Fruit fly (Drosophila melanogaster) whole organism, embryonic: Measurements from ENCODE around the gene Tmem214.

Experiments used
- Bteb2 ChIP-seq: fragments of 200-800 bp; sonication (Bioruptor generic); optimal IDR thresholded peaks from 2 replicates; lab custom pipeline; 2016; ENCODE audit warnings: missing biosample characterization, missing genetic modification characterization
- CG11398 ChIP-seq: fragments of 200-800 bp; sonication (Bioruptor generic); optimal IDR thresholded peaks from 2 replicates; lab custom pipeline; 2016; ENCODE audit warnings: missing biosample characterization, missing genetic modification characterization
- CG12391 ChIP-seq: fragments of 200-800 bp; sonication (Bioruptor generic); optimal IDR thresholded peaks from 3 replicates; lab custom pipeline; 2018; ENCODE audit warnings: missing biosample characterization, mild to moderate bottlenecking, missing genetic modification characterization, moderate library complexity
- CG13624 ChIP-seq: fragments of 200-800 bp; sonication (Bioruptor generic); optimal IDR thresholded peaks from 2 replicates; lab custom pipeline; 2016; ENCODE audit warnings: missing biosample characterization, missing genetic modification characterization
- CG14667 ChIP-seq: fragments of 200-800 bp; sonication (Bioruptor generic); IDR thresholded peaks from 2 replicates; pipeline ENCODE4 v1.3.6; 2022; ENCODE audit warnings: missing biosample characterization, missing genetic modification characterization
- CG17359 ChIP-seq: fragments of 200-800 bp; sonication (Bioruptor generic); optimal IDR thresholded peaks from 3 replicates; lab custom pipeline; 2018; ENCODE audit warnings: missing biosample characterization, mild to moderate bottlenecking, missing genetic modification characterization, moderate library complexity
- CG30403 ChIP-seq: fragments of 200-800 bp; sonication (Bioruptor generic); optimal IDR thresholded peaks from 3 replicates; lab custom pipeline; 2016; ENCODE audit warnings: missing biosample characterization, missing genetic modification characterization
- CG3281 ChIP-seq: fragments of 200-800 bp; sonication (Bioruptor generic); optimal IDR thresholded peaks from 3 replicates; lab custom pipeline; 2017; ENCODE audit warnings: missing biosample characterization, mild to moderate bottlenecking, missing genetic modification characterization
- CG6272 ChIP-seq: fragments of 200-800 bp; sonication (Bioruptor generic); IDR thresholded peaks from 2 replicates; pipeline ENCODE4 v1.3.6; 2022; ENCODE audit warnings: missing biosample characterization, missing genetic modification characterization
- CTCF ChIP-seq: fragments of 200-800 bp; sonication (Bioruptor generic); optimal IDR thresholded peaks from 2 replicates; lab custom pipeline; 2017; ENCODE audit warnings: missing biosample characterization, mild to moderate bottlenecking, missing genetic modification characterization, moderate library complexity
- Deaf1 ChIP-seq: fragments of 200-800 bp; optimal IDR thresholded peaks from 3 replicates; lab custom pipeline; 2019; ENCODE audit warnings: missing biosample characterization, mild to moderate bottlenecking, missing genetic modification characterization, moderate library complexity
- Dll ChIP-seq: fragments of 200-800 bp; sonication (Bioruptor generic); IDR thresholded peaks from 4 replicates; pipeline ENCODE4 v1.3.6; 2022; ENCODE audit warnings: missing biosample characterization, missing genetic modification characterization; ENCODE audit not compliant: partially characterized antibody
- Oli ChIP-seq: fragments of 200-800 bp; sonication (Bioruptor generic); optimal IDR thresholded peaks from 2 replicates; lab custom pipeline; 2018; ENCODE audit warnings: missing biosample characterization, mild to moderate bottlenecking, missing genetic modification characterization, moderate library complexity
- Six4 ChIP-seq: fragments of 200-800 bp; sonication (Bioruptor generic); optimal IDR thresholded peaks from 2 replicates; lab custom pipeline; 2016; ENCODE audit warnings: missing biosample characterization, missing genetic modification characterization
- Usf ChIP-seq: fragments of 200-800 bp; sonication (Bioruptor generic); optimal IDR thresholded peaks from 2 replicates; lab custom pipeline; 2017; ENCODE audit warnings: missing genotype, missing biosample characterization, missing genetic modification characterization
- ap ChIP-seq: fragments of 200-800 bp; sonication (Bioruptor generic); IDR thresholded peaks from 2 replicates; pipeline ENCODE4 v1.3.6; 2022; ENCODE audit warnings: missing biosample characterization, missing genetic modification characterization
- ase ChIP-seq: fragments of 200-800 bp; sonication (Bioruptor generic); IDR thresholded peaks from 3 replicates; pipeline ENCODE4 v1.3.6; 2022; ENCODE audit warnings: missing biosample characterization, missing genetic modification characterization
- bab2 ChIP-seq: fragments of 200-800 bp; sonication (Bioruptor generic); optimal IDR thresholded peaks from 2 replicates; lab custom pipeline; 2016; ENCODE audit warnings: missing biosample characterization, missing genetic modification characterization
- bowl ChIP-seq: fragments of 200-800 bp; sonication (Bioruptor generic); IDR thresholded peaks from 2 replicates; pipeline ENCODE4 v1.3.6; 2022; ENCODE audit warnings: missing biosample characterization, missing genetic modification characterization
- caup ChIP-seq: fragments of 200-800 bp; sonication (Bioruptor generic); optimal IDR thresholded peaks from 3 replicates; lab custom pipeline; 2017; ENCODE audit warnings: missing biosample characterization, mild to moderate bottlenecking, missing genetic modification characterization, moderate library complexity; ENCODE audit not compliant: severe bottlenecking
- crp ChIP-seq, 2 experiments: fragments of 200-800 bp; sonication (Bioruptor generic); optimal IDR thresholded peaks; 2 replicates in 1 of 2; 3 replicates in 1 of 2; lab custom pipeline; 2017; ENCODE audit warnings: missing biosample characterization in 2 of 2, missing genetic modification characterization in 2 of 2, mild to moderate bottlenecking in 1 of 2, moderate library complexity in 1 of 2
- pho ChIP-seq: fragments of 200-800 bp; sonication (Bioruptor generic); optimal IDR thresholded peaks from 2 replicates; lab custom pipeline; 2016; ENCODE audit warnings: missing biosample characterization, missing genetic modification characterization
- sens ChIP-seq: fragments of 200-800 bp; sonication (Bioruptor generic); peaks from one replicate; lab custom pipeline; 2016; ENCODE audit warnings: missing biosample characterization, missing genetic modification characterization
- stwl ChIP-seq: fragments of 200-800 bp; sonication (Bioruptor generic); optimal IDR thresholded peaks from 3 replicates; lab custom pipeline; 2018; ENCODE audit warnings: missing biosample characterization, mild to moderate bottlenecking, missing genetic modification characterization, moderate library complexity
- trh ChIP-seq: fragments of 200-800 bp; sonication (Bioruptor generic); optimal IDR thresholded peaks from 2 replicates; lab custom pipeline; 2016; ENCODE audit warnings: missing biosample characterization, missing genetic modification characterization
- unpg ChIP-seq: fragments of 200-800 bp; sonication (Bioruptor generic); optimal IDR thresholded peaks from 3 replicates; lab custom pipeline; 2018; ENCODE audit warnings: missing biosample characterization, mild to moderate bottlenecking, missing genetic modification characterization, moderate library complexity
- z ChIP-seq: fragments of 200-800 bp; sonication (Bioruptor generic); IDR thresholded peaks from 3 replicates; pipeline ENCODE4 v1.3.6; 2022; ENCODE audit warnings: missing biosample characterization, missing genetic modification characterization

Tmem214 gene

DNA sequence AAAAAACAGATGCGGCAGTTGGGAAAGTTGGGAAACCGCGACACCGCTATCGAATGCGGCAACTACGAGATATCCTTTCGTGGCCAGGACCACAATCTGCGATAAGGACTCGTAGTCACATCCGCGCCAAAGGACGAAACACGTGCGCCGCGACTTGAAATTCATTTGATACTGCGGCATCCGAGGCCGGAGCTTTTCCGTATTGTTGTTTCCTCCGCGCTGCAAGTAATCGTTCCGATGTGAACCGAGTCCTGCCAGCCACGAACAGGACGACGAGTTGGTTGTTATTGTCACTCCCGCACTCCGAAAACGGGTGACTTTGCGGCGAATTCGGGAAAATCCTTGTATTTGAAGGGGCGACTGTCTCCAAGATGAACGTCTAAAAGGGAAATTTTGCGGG lies 6.1 kb downstream of the Tmem214 start, which contains the start of gene dpr2:
Gene dpr2, minus strand, starts transcription at position 175 of the 400 bp plus-strand sequence.
- TF ChIP-seq Deaf1 (peak; percentile 94), CG6272 (GFP tag; lab: Robert Waterston, UW) (no peak), z (GFP tag; lab: Robert Waterston, UW) (0 out of 3 replicates have a peak, but pooled peaks have one; percentile 23), pho (GFP tag; lab: Kevin White, UChicago) (no peak), Bteb2 (GFP tag; lab: Kevin White, UChicago) (no peak), CG12391 (no peak)
- TF ChIP-seq, all 482 proteins: peak for 2

DNA sequence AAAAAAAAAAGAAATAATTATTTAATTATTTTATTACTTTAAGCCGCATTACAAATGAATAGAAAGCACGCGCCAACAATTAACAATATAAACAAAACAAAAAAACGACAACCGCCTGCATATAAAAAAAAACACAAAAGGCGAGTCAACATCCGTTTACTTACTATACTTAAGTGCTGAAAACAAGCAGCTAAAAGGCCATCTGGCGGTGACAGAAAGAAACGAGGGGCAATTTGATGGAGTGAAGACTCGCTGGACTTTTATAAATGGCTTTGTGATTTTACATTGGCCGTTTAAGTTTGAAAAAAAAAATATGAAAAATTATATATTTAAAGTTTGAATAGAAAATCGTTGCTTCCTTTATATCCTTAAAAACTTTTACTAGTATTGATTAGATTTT lies 29.9 kb downstream of the Tmem214 start:
- peak; percentile 80 for TF ChIP-seq CTCF (GFP tag; lab: Kevin White, UChicago)
- TF ChIP-seq stwl (tag; lab: Kevin White, UChicago) = no peak
- TF ChIP-seq, all 482 proteins: peak for 1

DNA sequence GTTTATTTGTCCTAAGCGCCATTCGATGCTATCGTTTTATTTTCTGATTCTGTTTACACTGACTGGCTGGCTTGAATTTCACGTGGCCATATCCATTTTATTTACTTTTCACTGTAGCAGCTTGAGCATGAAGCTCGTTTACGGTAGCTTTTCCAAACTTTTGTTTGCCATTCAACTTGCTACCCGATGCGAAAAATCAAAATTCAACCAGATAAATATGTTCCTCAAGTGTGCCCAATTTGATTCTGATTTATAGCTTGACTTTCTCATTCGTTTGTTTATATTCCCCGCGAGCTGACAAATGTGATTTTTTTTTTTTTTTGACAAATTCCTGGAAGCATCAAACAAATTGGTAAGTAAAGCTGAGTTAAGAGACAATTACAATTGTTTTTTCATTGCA lies 33.7 kb downstream of the Tmem214 start, which contains the start of gene CG14072:
Gene CG14072, plus strand, starts transcription at position 301 of the 400 bp plus-strand sequence.
- TF ChIP-seq CG30403 (GFP tag; lab: Kevin White, UChicago) = no peak
- no peak for TF ChIP-seq unpg
- no peak for TF ChIP-seq Usf (GFP tag; lab: Kevin White, UChicago)
- no peak for TF ChIP-seq crp (GFP tag; optimal IDR thresholded peaks at IDR 0.05; lab: Kevin White, UChicago)
- no peak for TF ChIP-seq trh (GFP tag; lab: Kevin White, UChicago)
- no peak for TF ChIP-seq CG3281 (GFP tag; lab: Kevin White, UChicago)
- no peak for TF ChIP-seq CG17359
- no peak for TF ChIP-seq bowl (GFP tag; lab: Robert Waterston, UW)
- TF ChIP-seq bab2 = no peak
- TF ChIP-seq CG14667 (GFP tag; lab: Robert Waterston, UW) = no peak
- no peak for TF ChIP-seq Dll (GFP tag; lab: Robert Waterston, UW)
- no peak for TF ChIP-seq sens
- no peak for TF ChIP-seq Oli (tag; lab: Kevin White, UChicago)
- no peak for TF ChIP-seq CG11398 (GFP tag; lab: Kevin White, UChicago)
- no peak for TF ChIP-seq caup (GFP tag; lab: Kevin White, UChicago)
- TF ChIP-seq ase (GFP tag; lab: Robert Waterston, UW) = no peak
- no peak for TF ChIP-seq CG13624
- TF ChIP-seq ap (GFP tag; lab: Robert Waterston, UW) = no peak
- TF ChIP-seq Six4 (GFP tag; lab: Kevin White, UChicago) = no peak
